Worm (Caenorhabditis elegans) whole organism, L3 larva: ENCODE data around the gene ndua-8.

Source experiments
- ceh-82 ChIP-seq: fragments of 150-350 bp; optimal IDR thresholded peaks from 2 replicates; lab custom pipeline; 2014; ENCODE audit warnings: missing biosample characterization, missing genetic modification characterization
- pha-4 ChIP-seq: fragments of 150-350 bp; optimal IDR thresholded peaks from 2 replicates; lab custom pipeline; 2014; ENCODE audit warnings: missing biosample characterization, missing genetic modification reagents, missing genetic modification characterization
- skn-1 ChIP-seq: fragments of 150-350 bp; optimal IDR thresholded peaks from 2 replicates; lab custom pipeline; 2014; ENCODE audit warnings: missing biosample characterization, missing genetic modification characterization

- TF ChIP-seq ceh-82 (tag; lab: Kevin White, UChicago) (no peak), skn-1 (tag; lab: Kevin White, UChicago) (no peak), pha-4 (tag; lab: Kevin White, UChicago) (no peak)
Observed at ce11 chrIII:2578993-2579392, 50.1 kb downstream of the ndua-8 start, which contains the start of gene Y71H2B.8.
